Fruit fly (Drosophila melanogaster): ENCODE results near the gene Pka-C1.

DNA sequence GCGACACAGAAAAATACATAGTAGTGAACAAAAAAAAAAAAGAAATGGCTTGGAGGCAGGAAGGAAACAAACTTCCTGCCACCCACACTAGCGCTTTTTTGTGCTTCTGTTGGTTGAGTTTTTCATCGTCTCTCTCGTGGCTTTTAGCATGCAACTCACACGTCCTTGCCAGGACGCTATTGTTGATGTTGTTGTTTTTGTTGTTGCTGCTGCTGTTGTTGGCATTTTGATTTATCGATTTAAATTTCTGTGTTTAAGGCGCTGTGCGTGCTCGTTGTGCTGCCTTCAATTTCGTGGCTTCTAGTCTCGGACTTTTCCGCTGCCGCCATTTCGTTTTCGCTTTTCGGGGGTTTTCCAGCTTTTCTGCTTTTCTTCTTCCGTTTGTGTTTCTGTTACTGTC, 40.6 kb upstream of the Pka-C1 start:
- TF ChIP-seq psq (optimal IDR thresholded peaks at IDR 0.05) (no peak), insv (optimal IDR thresholded peaks at IDR 0.05) (no peak), Myc (optimal IDR thresholded peaks at IDR 0.05) (no peak), Sin3A (optimal IDR thresholded peaks at IDR 0.05) (no peak), ttk (optimal IDR thresholded peaks at IDR 0.05) (no peak), h (optimal IDR thresholded peaks at IDR 0.05) (no peak)
